Fruit fly (Drosophila melanogaster): ENCODE results near the gene CG10011.

Gene CG10011

DNA sequence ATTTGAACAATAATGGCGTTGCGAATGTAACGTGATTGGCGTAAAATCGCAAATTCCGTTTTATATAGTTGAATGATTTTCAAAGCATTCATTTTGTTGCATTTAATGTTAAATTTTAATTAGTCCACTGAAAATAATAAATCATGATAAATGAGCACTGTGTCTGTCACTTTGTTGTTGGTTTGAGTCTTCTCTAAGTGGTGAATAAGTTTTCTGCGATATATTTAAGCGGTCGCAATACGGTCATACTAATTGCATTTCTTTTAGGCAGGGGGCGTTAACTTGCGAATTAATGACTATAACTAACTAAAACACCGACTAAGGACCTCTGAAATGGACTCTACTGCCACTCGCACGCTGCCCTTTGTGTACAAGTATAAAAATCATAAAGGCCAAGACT is 29.1 kb downstream of the CG10011 start, which contains the start of gene CG9986:
Gene CG9986 (plus strand): TSS at position 245 of the 400 bp plus-strand sequence.
- TF ChIP-seq CG11617 (GFP tag; optimal IDR thresholded peaks at IDR 0.05) (no peak), bab1 (GFP tag; optimal IDR thresholded peaks at IDR 0.05) (peak; percentile 24)

DNA sequence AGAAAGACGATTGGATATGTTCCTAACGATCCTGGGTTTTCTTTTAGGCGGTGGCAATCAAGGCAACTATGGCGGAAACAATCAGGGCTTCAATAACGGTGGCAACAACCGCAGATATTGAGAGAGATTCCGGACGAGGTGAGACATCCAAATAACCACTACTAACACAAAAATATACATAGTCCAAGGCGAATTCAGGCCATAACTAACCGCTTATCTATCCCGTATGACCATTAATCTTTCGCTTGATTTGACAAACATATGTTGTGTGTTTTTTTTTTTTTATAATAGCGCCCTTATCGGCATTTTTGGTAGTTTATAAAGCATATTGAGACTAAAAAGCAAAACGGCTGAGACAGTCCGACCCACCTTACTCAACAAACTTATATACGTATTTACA is 31.3 kb downstream of the CG10011 start:
- TF ChIP-seq pad (GFP tag; optimal IDR thresholded peaks at IDR 0.05), result no peak
- no peak for TF ChIP-seq Hr96 (GFP tag; optimal IDR thresholded peaks at IDR 0.05)
- no peak for TF ChIP-seq Clk (GFP tag; optimal IDR thresholded peaks at IDR 0.05)
- TF ChIP-seq cic (GFP tag; optimal IDR thresholded peaks at IDR 0.05), result no peak
- no peak for TF ChIP-seq CG7101 (tag; optimal IDR thresholded peaks at IDR 0.05)
- no peak for TF ChIP-seq cnc (optimal IDR thresholded peaks at IDR 0.05)
- no peak for TF ChIP-seq ovo (GFP tag; optimal IDR thresholded peaks at IDR 0.05)
- TF ChIP-seq CG12768 (GFP tag; optimal IDR thresholded peaks at IDR 0.05), result no peak
- no peak for TF ChIP-seq kay (GFP tag; ENCODE audit: borderline replicate concordance)
- TF ChIP-seq CG11617 (GFP tag; optimal IDR thresholded peaks at IDR 0.05), result no peak
- TF ChIP-seq tj (GFP tag; optimal IDR thresholded peaks at IDR 0.05), result no peak
- TF ChIP-seq toe (GFP tag; optimal IDR thresholded peaks at IDR 0.05), result no peak
- no peak for TF ChIP-seq Crg-1 (GFP tag; optimal IDR thresholded peaks at IDR 0.05)
- no peak for TF ChIP-seq CG33017 (tag; optimal IDR thresholded peaks at IDR 0.05)
- TF ChIP-seq CG1620 (GFP tag; optimal IDR thresholded peaks at IDR 0.05), result no peak
- no peak for TF ChIP-seq bab1 (GFP tag; optimal IDR thresholded peaks at IDR 0.05)
- no peak for TF ChIP-seq CG7045 (GFP tag; optimal IDR thresholded peaks at IDR 0.05)

DNA sequence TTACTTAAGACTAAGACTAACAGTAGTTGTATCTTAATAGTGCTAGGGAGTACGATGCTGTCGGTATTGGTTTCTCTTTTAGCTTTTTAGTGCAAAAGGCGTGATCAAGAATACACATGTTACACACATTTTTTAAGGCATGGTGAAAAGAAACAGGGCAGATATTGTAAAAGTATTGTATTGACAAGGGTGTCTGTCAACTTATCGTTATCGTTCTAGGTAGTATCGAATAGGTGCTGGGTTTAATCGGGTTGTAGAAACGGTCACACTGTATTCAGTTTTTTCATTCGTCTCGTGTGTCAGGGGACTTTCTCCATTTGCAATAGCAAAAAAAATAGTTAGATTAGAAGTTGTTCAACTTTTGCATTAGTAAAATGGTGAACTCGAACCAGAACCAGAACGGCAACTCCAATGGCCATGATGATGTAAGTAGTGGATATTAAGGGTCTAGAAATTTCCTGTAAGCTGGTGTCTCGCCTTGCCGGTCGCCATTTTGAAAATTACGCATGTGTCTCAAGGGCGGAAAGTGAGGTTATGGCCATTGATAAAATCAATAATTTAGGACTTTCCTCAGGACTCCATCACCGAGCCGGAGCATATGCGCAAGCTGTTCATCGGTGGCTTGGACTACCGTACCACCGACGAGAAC is 34.6 kb downstream of the CG10011 start:
- TF ChIP-seq bab1 (GFP tag; optimal IDR thresholded peaks at IDR 0.05), result no peak
- no peak for TF ChIP-seq cnc (optimal IDR thresholded peaks at IDR 0.05)
- TF ChIP-seq Mnt (GFP tag; optimal IDR thresholded peaks at IDR 0.05), result peak; percentile 90
- no peak for TF ChIP-seq CG14711 (tag; optimal IDR thresholded peaks at IDR 0.05)
- TF ChIP-seq cic (GFP tag; optimal IDR thresholded peaks at IDR 0.05), result peak; percentile 18
- TF ChIP-seq toe (GFP tag; optimal IDR thresholded peaks at IDR 0.05), result no peak
- TF ChIP-seq kay (GFP tag; ENCODE audit: borderline replicate concordance), result no peak
- peak; percentile 54 for TF ChIP-seq Hr96 (GFP tag; optimal IDR thresholded peaks at IDR 0.05)
- TF ChIP-seq ovo (GFP tag; optimal IDR thresholded peaks at IDR 0.05), result peak; percentile 39
- TF ChIP-seq Clk (GFP tag; optimal IDR thresholded peaks at IDR 0.05), result no peak
- no peak for TF ChIP-seq CG12768 (GFP tag; optimal IDR thresholded peaks at IDR 0.05)
- no peak for TF ChIP-seq CG1620 (GFP tag; optimal IDR thresholded peaks at IDR 0.05)
- TF ChIP-seq pad (GFP tag; optimal IDR thresholded peaks at IDR 0.05), result peak; percentile 19
- TF ChIP-seq CG11617 (GFP tag; optimal IDR thresholded peaks at IDR 0.05), result peak; percentile 43
- TF ChIP-seq CG33017 (tag; optimal IDR thresholded peaks at IDR 0.05), result no peak
- TF ChIP-seq Crg-1 (GFP tag; optimal IDR thresholded peaks at IDR 0.05), result peak; percentile 49
- peak; percentile 49 for TF ChIP-seq CG7101 (tag; optimal IDR thresholded peaks at IDR 0.05)
- no peak for TF ChIP-seq CG7045 (GFP tag; optimal IDR thresholded peaks at IDR 0.05)

DNA sequence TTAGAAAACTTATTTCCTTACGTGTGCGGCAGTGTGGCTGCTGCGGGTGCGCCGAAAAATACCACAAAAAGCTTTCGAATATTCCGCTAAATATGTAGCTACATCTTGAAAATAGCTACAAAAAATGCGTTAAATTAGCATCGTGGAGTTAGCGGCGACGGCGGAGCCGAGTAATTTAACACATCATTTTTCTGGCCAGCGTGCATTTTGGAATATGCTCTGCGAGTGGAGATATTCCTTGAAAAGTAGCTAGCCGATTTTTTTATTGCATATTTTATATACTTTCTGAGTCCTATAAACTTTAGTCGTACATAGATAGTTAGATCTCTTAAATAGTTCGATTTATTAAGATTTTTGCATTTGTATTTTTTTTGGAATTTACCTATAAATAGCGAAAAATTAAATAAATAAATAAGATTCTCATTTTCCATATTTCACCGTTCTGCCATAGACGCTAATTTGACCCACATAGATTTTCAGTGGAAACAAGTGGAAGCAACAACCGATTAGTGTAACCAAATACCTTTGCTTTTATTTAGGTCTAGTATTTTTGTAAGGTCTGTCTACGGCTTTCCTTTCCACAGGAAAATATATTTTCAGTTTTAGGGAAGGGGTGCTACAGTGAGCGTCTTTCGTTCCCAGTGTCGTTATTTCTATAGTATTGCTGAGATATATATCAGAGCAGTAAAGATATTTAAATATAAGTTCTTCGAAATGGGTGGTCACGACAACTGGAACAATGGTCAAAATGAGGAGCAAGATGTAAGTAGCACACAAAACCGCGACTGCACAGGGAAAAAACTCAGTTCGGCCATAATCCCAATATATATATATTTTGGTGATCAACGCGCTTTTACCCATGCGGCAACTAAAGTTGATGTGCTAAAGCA is 35.4 kb downstream of the CG10011 start, which contains the start of the genes Noa36 and Hrb98DE:
Gene Noa36 (minus strand): TSS at position 51 of the 890 bp plus-strand sequence.
Gene Hrb98DE (plus strand): TSS at position 597 of the 890 bp plus-strand sequence.
- no peak for TF ChIP-seq cnc (optimal IDR thresholded peaks at IDR 0.05)
- peak; percentile 65 for TF ChIP-seq toe (GFP tag; optimal IDR thresholded peaks at IDR 0.05)
- TF ChIP-seq CG33017 (tag; optimal IDR thresholded peaks at IDR 0.05), result no peak
- TF ChIP-seq tj (GFP tag; optimal IDR thresholded peaks at IDR 0.05), result no peak
- TF ChIP-seq CG5204 (GFP tag; optimal IDR thresholded peaks at IDR 0.05), result no peak
- peak; percentile 36 for TF ChIP-seq CG7101 (tag; optimal IDR thresholded peaks at IDR 0.05)
- no peak for TF ChIP-seq Mnt (GFP tag; optimal IDR thresholded peaks at IDR 0.05)
- peak; percentile 40 for TF ChIP-seq Hr96 (GFP tag; optimal IDR thresholded peaks at IDR 0.05)
- peak; percentile 22 for TF ChIP-seq CG1620 (GFP tag; optimal IDR thresholded peaks at IDR 0.05)
- TF ChIP-seq CG14711 (tag; optimal IDR thresholded peaks at IDR 0.05), result no peak
- no peak for TF ChIP-seq pad (GFP tag; optimal IDR thresholded peaks at IDR 0.05)
- no peak for TF ChIP-seq CG7045 (GFP tag; optimal IDR thresholded peaks at IDR 0.05)
- no peak for TF ChIP-seq cic (GFP tag; optimal IDR thresholded peaks at IDR 0.05)
- TF ChIP-seq CG12768 (GFP tag; optimal IDR thresholded peaks at IDR 0.05), result peak; percentile 8

DNA sequence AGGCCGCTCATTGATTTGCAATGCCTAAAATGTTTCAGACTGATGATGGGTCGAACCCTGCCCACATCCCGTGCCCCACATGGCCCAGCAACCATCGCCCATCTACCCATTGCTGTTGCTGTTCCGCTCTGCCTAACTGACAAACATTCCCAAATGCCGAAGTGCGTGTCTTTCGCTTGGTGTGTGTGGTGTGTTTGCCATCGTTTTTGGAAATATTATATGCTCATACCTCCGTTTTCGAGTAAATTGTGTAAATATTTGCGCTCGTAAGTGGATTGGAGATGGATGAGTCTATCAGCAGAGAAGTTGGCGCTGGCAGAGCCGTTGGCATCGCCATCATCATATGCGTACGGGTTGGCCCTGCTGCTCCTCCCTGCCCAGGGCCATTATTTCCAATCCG is 37.4 kb downstream of the CG10011 start:
- TF ChIP-seq Clk (GFP tag; optimal IDR thresholded peaks at IDR 0.05) (no peak), cnc (optimal IDR thresholded peaks at IDR 0.05) (no peak), CG12768 (GFP tag; optimal IDR thresholded peaks at IDR 0.05) (no peak), kay (GFP tag; ENCODE audit: borderline replicate concordance) (no peak), tj (GFP tag; optimal IDR thresholded peaks at IDR 0.05) (no peak), ovo (GFP tag; optimal IDR thresholded peaks at IDR 0.05) (no peak), CG7101 (tag; optimal IDR thresholded peaks at IDR 0.05) (no peak), CG33017 (tag; optimal IDR thresholded peaks at IDR 0.05) (no peak), toe (GFP tag; optimal IDR thresholded peaks at IDR 0.05) (no peak)

DNA sequence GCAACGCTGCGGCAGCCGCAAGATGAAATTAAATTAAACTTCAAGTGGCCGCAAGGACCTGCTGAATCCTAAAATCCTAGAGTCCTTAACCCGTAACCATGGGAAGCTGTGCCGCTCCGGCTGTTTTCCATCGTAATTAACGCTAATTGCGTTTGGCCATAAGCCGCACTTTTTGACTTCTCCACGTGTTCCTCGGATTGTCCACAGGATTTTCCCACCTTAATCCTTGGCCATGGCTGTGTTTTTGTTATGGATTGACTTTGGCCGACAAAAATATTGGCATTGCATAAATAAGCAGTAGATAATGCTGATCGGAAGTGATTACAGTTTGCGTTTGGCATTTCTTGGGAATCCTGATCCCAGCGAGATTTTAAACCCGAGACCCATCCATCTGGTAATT is 38.5 kb downstream of the CG10011 start:
- TF ChIP-seq toe (GFP tag; optimal IDR thresholded peaks at IDR 0.05), result no peak
- TF ChIP-seq CG12768 (GFP tag; optimal IDR thresholded peaks at IDR 0.05), result no peak
- no peak for TF ChIP-seq ovo (GFP tag; optimal IDR thresholded peaks at IDR 0.05)
- no peak for TF ChIP-seq CG11617 (GFP tag; optimal IDR thresholded peaks at IDR 0.05)
- TF ChIP-seq bab1 (GFP tag; optimal IDR thresholded peaks at IDR 0.05), result no peak
- no peak for TF ChIP-seq Mnt (GFP tag; optimal IDR thresholded peaks at IDR 0.05)
- TF ChIP-seq Crg-1 (GFP tag; optimal IDR thresholded peaks at IDR 0.05), result no peak
- no peak for TF ChIP-seq cic (GFP tag; optimal IDR thresholded peaks at IDR 0.05)
- no peak for TF ChIP-seq CG7045 (GFP tag; optimal IDR thresholded peaks at IDR 0.05)
- TF ChIP-seq pad (GFP tag; optimal IDR thresholded peaks at IDR 0.05), result no peak
- no peak for TF ChIP-seq CG14711 (tag; optimal IDR thresholded peaks at IDR 0.05)
- no peak for TF ChIP-seq CG1620 (GFP tag; optimal IDR thresholded peaks at IDR 0.05)
- no peak for TF ChIP-seq kay (GFP tag; ENCODE audit: borderline replicate concordance)
- TF ChIP-seq Hr96 (GFP tag; optimal IDR thresholded peaks at IDR 0.05), result no peak
- TF ChIP-seq Clk (GFP tag; optimal IDR thresholded peaks at IDR 0.05), result no peak
- TF ChIP-seq CG33017 (tag; optimal IDR thresholded peaks at IDR 0.05), result no peak

All from whole organism, adult.